Fruit fly (Drosophila melanogaster) whole organism, embryonic: ENCODE measurements around the gene Rh5.

Experiments used
- Ada2b ChIP-seq: fragments of 200-800 bp; sonication (Bioruptor generic); IDR thresholded peaks from 2 replicates; pipeline ENCODE4 v1.3.6; 2022; ENCODE audit warnings: missing biosample characterization, missing genetic modification characterization
- Aef1 ChIP-seq: fragments of 200-800 bp; sonication (Bioruptor generic); IDR thresholded peaks from 3 replicates; pipeline ENCODE4 v1.3.6; 2022; ENCODE audit warnings: missing biosample characterization, missing genetic modification characterization
- CG10147 ChIP-seq: fragments of 200-800 bp; sonication (Bioruptor generic); optimal IDR thresholded peaks from 2 replicates; lab custom pipeline; 2019; ENCODE audit warnings: missing biosample characterization, mild to moderate bottlenecking, missing genetic modification characterization, moderate library complexity
- CG10431 ChIP-seq: fragments of 200-800 bp; sonication (Bioruptor generic); optimal IDR thresholded peaks from 3 replicates; lab custom pipeline; 2018; ENCODE audit warnings: missing biosample characterization, mild to moderate bottlenecking, missing genetic modification characterization
- CG11696 ChIP-seq: fragments of 200-800 bp; sonication (Bioruptor generic); IDR thresholded peaks from 2 replicates; pipeline ENCODE4 v1.3.6; 2022; ENCODE audit warnings: missing biosample characterization, missing genetic modification characterization
- CG1233 ChIP-seq: fragments of 200-800 bp; sonication (Bioruptor generic); optimal IDR thresholded peaks from 4 replicates; lab custom pipeline; 2018; ENCODE audit warnings: missing biosample characterization, mild to moderate bottlenecking, missing genetic modification characterization
- CG13123 ChIP-seq: fragments of 200-800 bp; sonication (Bioruptor generic); optimal IDR thresholded peaks from 2 replicates; lab custom pipeline; 2016; ENCODE audit warnings: missing biosample characterization, missing genetic modification characterization
- CG13287 ChIP-seq: fragments of 200-800 bp; sonication (Bioruptor generic); IDR thresholded peaks from 2 replicates; pipeline ENCODE4 v1.3.6; 2022; ENCODE audit warnings: missing biosample characterization, missing genetic modification characterization; ENCODE audit not compliant: partially characterized antibody
- CG13624 ChIP-seq: fragments of 200-800 bp; sonication (Bioruptor generic); optimal IDR thresholded peaks from 2 replicates; lab custom pipeline; 2016; ENCODE audit warnings: missing biosample characterization, missing genetic modification characterization
- CG15011 ChIP-seq: fragments of 200-800 bp; sonication (Bioruptor generic); optimal IDR thresholded peaks from 3 replicates; lab custom pipeline; 2018; ENCODE audit warnings: missing biosample characterization, mild to moderate bottlenecking, missing genetic modification characterization
- CG15073 ChIP-seq: fragments of 200-800 bp; sonication (Bioruptor generic); optimal IDR thresholded peaks from 2 replicates; lab custom pipeline; 2016; ENCODE audit warnings: missing biosample characterization, missing genetic modification characterization
- CG15479 ChIP-seq: fragments of 200-800 bp; sonication (Bioruptor generic); optimal IDR thresholded peaks from 3 replicates; lab custom pipeline; 2019; ENCODE audit warnings: missing biosample characterization, mild to moderate bottlenecking, missing genetic modification characterization, moderate library complexity
- CG15514 ChIP-seq: fragments of 200-800 bp; sonication (Bioruptor generic); optimal IDR thresholded peaks from 3 replicates; lab custom pipeline; 2017; ENCODE audit warnings: missing biosample characterization, missing genetic modification characterization, mild to moderate bottlenecking, moderate library complexity, missing genetic modification reagents
- CG15696 ChIP-seq: fragments of 200-800 bp; sonication (Bioruptor generic); optimal IDR thresholded peaks from 2 replicates; lab custom pipeline; 2019; ENCODE audit warnings: missing biosample characterization, mild to moderate bottlenecking, missing genetic modification characterization, moderate library complexity
- CG17328 ChIP-seq: fragments of 200-800 bp; sonication (Bioruptor generic); IDR thresholded peaks from 2 replicates; pipeline ENCODE4 v1.3.6; 2022; ENCODE audit warnings: missing biosample characterization, missing genetic modification characterization
- CG17568 ChIP-seq: fragments of 200-800 bp; sonication (Bioruptor generic); optimal IDR thresholded peaks from 2 replicates; lab custom pipeline; 2018; ENCODE audit warnings: missing biosample characterization, mild to moderate bottlenecking, missing genetic modification characterization, moderate library complexity
- CG18011 ChIP-seq: fragments of 200-800 bp; sonication (Bioruptor generic); optimal IDR thresholded peaks from 2 replicates; lab custom pipeline; 2017; ENCODE audit warnings: missing biosample characterization, missing genetic modification characterization, mild to moderate bottlenecking, moderate library complexity, missing genotype
- CG31224 ChIP-seq: fragments of 200-800 bp; sonication (Bioruptor generic); IDR thresholded peaks from 2 replicates; pipeline ENCODE4 v1.3.6; 2022; ENCODE audit warnings: missing biosample characterization, missing genetic modification characterization
- CG3163 ChIP-seq: fragments of 200-800 bp; sonication (Bioruptor generic); optimal IDR thresholded peaks from 3 replicates; lab custom pipeline; 2016; ENCODE audit warnings: missing biosample characterization, missing genetic modification characterization
- CG3407 ChIP-seq: fragments of 200-800 bp; sonication (Bioruptor generic); optimal IDR thresholded peaks from 2 replicates; lab custom pipeline; 2018; ENCODE audit warnings: missing biosample characterization, mild to moderate bottlenecking, missing genetic modification characterization
- CG34376 ChIP-seq: fragments of 200-800 bp; sonication (Bioruptor generic); optimal IDR thresholded peaks from 2 replicates; lab custom pipeline; 2018; ENCODE audit warnings: missing biosample characterization, mild to moderate bottlenecking, missing genetic modification characterization
- CG6175 ChIP-seq: fragments of 200-800 bp; sonication (Bioruptor generic); IDR thresholded peaks from 3 replicates; pipeline ENCODE4 v1.3.6; 2022; ENCODE audit warnings: missing biosample characterization, missing genetic modification characterization
- CG6683 ChIP-seq: fragments of 200-800 bp; sonication (Bioruptor generic); optimal IDR thresholded peaks from 2 replicates; lab custom pipeline; 2017; ENCODE audit warnings: missing biosample characterization, mild to moderate bottlenecking, missing genetic modification characterization, missing genetic modification reagents
- CkIIα-i1 ChIP-seq: fragments of 200-800 bp; sonication (Bioruptor generic); IDR thresholded peaks from 2 replicates; pipeline ENCODE4 v1.3.6; 2022; ENCODE audit warnings: missing biosample characterization, missing genetic modification characterization
- CoRest ChIP-seq: fragments of 200-800 bp; sonication (Bioruptor generic); optimal IDR thresholded peaks from 3 replicates; lab custom pipeline; 2018; ENCODE audit warnings: missing biosample characterization, mild to moderate bottlenecking, missing genetic modification characterization, moderate library complexity
- D ChIP-seq, 2 experiments: fragments of 200-800 bp in 1 of 2; fragments of >200 bp in 1 of 2; sonication (Bioruptor generic) in 1 of 2; optimal IDR thresholded peaks; 2 replicates in 1 of 2; 3 replicates in 1 of 2; lab custom pipeline; 2017; ENCODE audit warnings: mild to moderate bottlenecking in 1 of 2, missing biosample characterization in 1 of 2, missing genetic modification characterization in 1 of 2, missing genetic modification reagents in 1 of 2
- Ets65A ChIP-seq: fragments of 200-800 bp; sonication (Bioruptor generic); peaks from one replicate; lab custom pipeline; 2016; ENCODE audit warnings: missing biosample characterization, missing genetic modification characterization
- GATAe ChIP-seq: fragments of 200-800 bp; sonication (Bioruptor generic); conservative IDR thresholded peaks from 2 replicates; pipeline ENCODE4 v1.3.6; 2022; ENCODE audit warnings: missing biosample characterization, missing genetic modification characterization
- Hr39 ChIP-seq: fragments of >200 bp; optimal IDR thresholded peaks from 2 replicates; lab custom pipeline; 2017
- MBD-R2 ChIP-seq: fragments of 200-800 bp; sonication (Bioruptor generic); IDR thresholded peaks from 2 replicates; pipeline ENCODE4 v1.3.6; 2022; ENCODE audit warnings: missing biosample characterization, missing genetic modification characterization
- Side ChIP-seq: fragments of 200-800 bp; sonication (Bioruptor generic); optimal IDR thresholded peaks from 2 replicates; lab custom pipeline; 2016; ENCODE audit warnings: missing biosample characterization, missing genetic modification characterization
- ase ChIP-seq: fragments of 200-800 bp; sonication (Bioruptor generic); IDR thresholded peaks from 3 replicates; pipeline ENCODE4 v1.3.6; 2022; ENCODE audit warnings: missing biosample characterization, missing genetic modification characterization
- ato ChIP-seq: fragments of 200-800 bp; sonication (Bioruptor generic); IDR thresholded peaks from 2 replicates; pipeline ENCODE4 v1.3.6; 2022; ENCODE audit warnings: missing biosample characterization, missing genetic modification characterization; ENCODE audit not compliant: partially characterized antibody
- bowl ChIP-seq: fragments of 200-800 bp; sonication (Bioruptor generic); IDR thresholded peaks from 2 replicates; pipeline ENCODE4 v1.3.6; 2022; ENCODE audit warnings: missing biosample characterization, missing genetic modification characterization
- bsh ChIP-seq, 2 experiments: fragments of 200-800 bp; sonication (Bioruptor generic); optimal IDR thresholded peaks; 2 replicates each; lab custom pipeline; 2017 to 2018; ENCODE audit warnings: mild to moderate bottlenecking in 2 of 2, missing biosample characterization in 2 of 2, missing genetic modification characterization in 2 of 2, moderate library complexity in 1 of 2
- cad ChIP-seq: fragments of >200 bp; optimal IDR thresholded peaks from 2 replicates; lab custom pipeline; 2017; ENCODE audit warnings: missing biosample characterization, missing genetic modification characterization
- dmrt99B ChIP-seq: fragments of 200-800 bp; sonication (Bioruptor generic); optimal IDR thresholded peaks from 2 replicates; lab custom pipeline; 2018; ENCODE audit warnings: missing biosample characterization, mild to moderate bottlenecking, missing genetic modification characterization, moderate library complexity
- eyg ChIP-seq: fragments of 200-800 bp; sonication (Bioruptor generic); optimal IDR thresholded peaks from 3 replicates; lab custom pipeline; 2016; ENCODE audit warnings: missing biosample characterization, missing genetic modification characterization
- gsb-n ChIP-seq: fragments of 200-800 bp; sonication (Bioruptor generic); optimal IDR thresholded peaks from 3 replicates; lab custom pipeline; 2018; ENCODE audit warnings: missing biosample characterization, mild to moderate bottlenecking, missing genetic modification characterization
- ken ChIP-seq: fragments of 200-800 bp; sonication (Bioruptor generic); IDR thresholded peaks from 3 replicates; pipeline ENCODE4 v1.3.6; 2022; ENCODE audit warnings: missing biosample characterization, missing genetic modification characterization
- lov ChIP-seq, 2 experiments: fragments of 200-800 bp in 1 of 2; fragments of >200 bp in 1 of 2; sonication (Bioruptor generic) in 1 of 2; IDR thresholded peaks in 1 of 2; optimal IDR thresholded peaks in 1 of 2; 2 replicates in 1 of 2; 3 replicates in 1 of 2; pipeline versions ENCODE4 v1.3.6 to Lab custom; 2017 to 2022; ENCODE audit warnings: missing biosample characterization in 1 of 2, missing genetic modification characterization in 1 of 2
- nom ChIP-seq: fragments of 200-800 bp; sonication (Bioruptor generic); optimal IDR thresholded peaks from 2 replicates; lab custom pipeline; 2017; ENCODE audit warnings: missing biosample characterization, missing genetic modification characterization, mild to moderate bottlenecking, moderate library complexity, missing genetic modification reagents
- pb ChIP-seq: fragments of 200-800 bp; sonication (Bioruptor generic); optimal IDR thresholded peaks from 3 replicates; lab custom pipeline; 2016; ENCODE audit warnings: missing biosample characterization, missing genetic modification characterization
- pita ChIP-seq: fragments of 200-800 bp; sonication (Bioruptor generic); optimal IDR thresholded peaks from 2 replicates; lab custom pipeline; 2017; ENCODE audit warnings: missing biosample characterization, mild to moderate bottlenecking, missing genetic modification characterization
- sens ChIP-seq: fragments of 200-800 bp; sonication (Bioruptor generic); peaks from one replicate; lab custom pipeline; 2016; ENCODE audit warnings: missing biosample characterization, missing genetic modification characterization
- slou ChIP-seq: fragments of 200-800 bp; sonication (Bioruptor generic); optimal IDR thresholded peaks from 3 replicates; lab custom pipeline; 2016; ENCODE audit warnings: missing biosample characterization, missing genetic modification characterization
- sob ChIP-seq: fragments of 200-800 bp; sonication (Bioruptor generic); IDR thresholded peaks from 2 replicates; pipeline ENCODE4 v1.3.6; 2022; ENCODE audit warnings: missing biosample characterization, missing genetic modification characterization
- wdn ChIP-seq: fragments of 200-800 bp; sonication (Bioruptor generic); IDR thresholded peaks from 2 replicates; pipeline ENCODE4 v1.3.6; 2022; ENCODE audit warnings: missing biosample characterization, missing genetic modification characterization
- zfh2 ChIP-seq: fragments of 200-800 bp; sonication (Bioruptor generic); optimal IDR thresholded peaks from 2 replicates; lab custom pipeline; 2016; ENCODE audit warnings: missing biosample characterization, missing genetic modification characterization

Rh5 gene

DNA sequence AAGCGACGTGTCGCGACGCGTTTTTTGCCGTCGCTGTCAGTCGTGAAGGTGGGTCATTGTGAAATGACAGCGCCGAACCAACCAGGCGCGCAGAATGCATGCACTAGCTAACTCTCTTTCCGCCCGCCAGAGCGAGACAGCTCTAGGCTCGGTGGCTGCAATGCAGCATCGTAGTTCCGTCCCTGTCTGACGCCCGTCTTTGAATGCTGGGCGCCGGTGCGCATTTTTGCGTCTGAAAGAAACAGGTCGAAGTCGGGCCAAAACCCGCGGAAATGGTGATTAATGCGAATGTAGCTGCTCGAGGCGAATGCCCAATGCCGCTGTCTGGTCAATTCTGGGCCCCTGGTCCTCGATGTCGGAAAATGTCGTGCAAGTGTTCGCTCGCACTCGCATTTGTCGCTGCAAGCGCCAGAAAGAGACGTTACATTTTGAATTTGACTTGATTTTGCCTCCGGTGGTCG is 592 bp upstream of the Rh5 start (continued):
- TF ChIP-seq CG18011 (GFP tag; lab: Kevin White, UChicago) (no peak), CG15514 (GFP tag; lab: Kevin White, UChicago) (peak; percentile 75), ato (GFP tag; lab: Robert Waterston, UW) (no peak), CG15073 (no peak), CG17328 (GFP tag; lab: Robert Waterston, UW) (no peak), Ada2b (GFP tag; lab: Robert Waterston, UW) (no peak), slou (GFP tag; lab: Kevin White, UChicago) (no peak), Side (GFP tag; lab: Kevin White, UChicago) (peak; percentile 16), zfh2 (GFP tag; lab: Kevin White, UChicago) (no peak), ase (GFP tag; lab: Robert Waterston, UW) (no peak), Ets65A (no peak), CG31224 (GFP tag; lab: Robert Waterston, UW) (no peak), CG13123 (GFP tag; lab: Kevin White, UChicago) (no peak), CG1233 (GFP tag; lab: Kevin White, UChicago) (peak; percentile 74), CG10147 (no peak), bowl (no peak), CG6683 (no peak), CG15696 (tag; lab: Kevin White, UChicago) (peak; percentile 11), CG13287 (no peak), wdn (no peak), pita (no peak), dmrt99B (tag; lab: Kevin White, UChicago) (peak; percentile 72), gsb-n (peak; percentile 19)

DNA sequence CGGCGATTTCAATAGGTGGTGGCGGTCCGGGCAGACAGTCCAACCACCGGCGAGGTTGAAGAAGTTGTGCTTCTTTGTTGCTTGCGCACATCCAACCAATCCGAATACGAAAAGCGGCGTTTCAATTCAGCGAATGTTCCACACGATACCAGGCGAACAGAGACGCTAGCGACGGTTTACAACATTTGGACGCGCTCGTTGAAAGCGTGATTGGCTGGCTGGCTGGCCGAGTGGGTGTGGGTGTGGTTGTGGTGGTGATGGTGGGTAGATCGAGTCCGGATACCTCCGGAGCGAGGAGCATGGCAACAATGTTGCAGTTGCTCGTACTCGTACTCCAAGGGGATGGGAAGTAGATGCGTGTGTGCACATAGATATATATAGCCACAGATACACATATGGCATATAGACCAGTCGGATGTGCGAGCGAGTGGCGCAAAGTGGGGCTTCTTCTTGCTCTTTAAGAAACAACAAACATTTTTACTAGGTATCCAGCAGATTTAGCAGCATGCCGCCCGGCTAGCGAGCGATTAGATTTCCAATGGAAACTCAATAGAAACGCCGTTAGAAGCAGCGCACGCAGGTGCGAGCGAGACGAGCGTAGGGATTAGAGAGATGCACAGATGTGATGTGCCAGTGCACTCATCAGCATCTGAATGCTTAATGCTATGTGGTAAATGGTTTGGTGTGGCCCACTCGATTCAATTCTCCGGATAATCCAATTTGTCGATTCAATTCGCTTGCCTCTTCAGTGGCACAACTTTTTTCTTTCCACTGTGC is 2.3 kb downstream of the Rh5 start:
- TF ChIP-seq sens (GFP tag; lab: Kevin White, UChicago) (peak; percentile 84), cad (GFP tag; lab: Kevin White, UChicago) (no peak), CG3163 (peak; percentile 43), CG17568 (peak; percentile 51), CG11696 (GFP tag; lab: Robert Waterston, UW) (no peak), GATAe (GFP tag; lab: Robert Waterston, UW) (no peak), CG3407 (no peak), pb (GFP tag; lab: Kevin White, UChicago) (peak; percentile 18), CG34376 (GFP tag; lab: Kevin White, UChicago) (peak; percentile 98), CG15011 (GFP tag; lab: Kevin White, UChicago) (peak; percentile 16), nom (GFP tag; lab: Kevin White, UChicago) (peak; percentile 65), CG31224 (GFP tag; lab: Robert Waterston, UW) (no peak), CkIIα-i1 (GFP tag; lab: Robert Waterston, UW) (no peak), sob (no peak), CG6175 (GFP tag; lab: Robert Waterston, UW) (no peak), CG15479 (peak; percentile 99), CG10431 (peak; percentile 19), eyg (GFP tag; lab: Kevin White, UChicago) (no peak), CG13624 (GFP tag; lab: Kevin White, UChicago) (peak; percentile 41), Hr39 (lab: Kevin White, UChicago) (no peak), Aef1 (GFP tag; lab: Robert Waterston, UW) (no peak), D (optimal IDR thresholded peaks at IDR 0.05; lab: Kevin White, UChicago) (peak; percentile 91), D (GFP tag; optimal IDR thresholded peaks at IDR 0.05; lab: Kevin White, UChicago) (peak; percentile 8), MBD-R2 (GFP tag; lab: Robert Waterston, UW) (no peak), ken (GFP tag; lab: Robert Waterston, UW) (no peak), bsh (GFP tag; optimal IDR thresholded peaks at IDR 0.05; lab: Kevin White, UChicago) (peak in 1 of 2 experiments; percentile 42), lov (optimal IDR thresholded peaks at IDR 0.05; lab: Kevin White, UChicago) (no peak), lov (GFP tag; IDR thresholded peaks at IDR 0.05; lab: Robert Waterston, UW) (no peak), CG6683 (peak; percentile 26), CoRest (tag; lab: Kevin White, UChicago) (peak; percentile 10), ato (GFP tag; lab: Robert Waterston, UW) (no peak)
